Worm (Caenorhabditis elegans) whole organism, mixed stage, embryonic: ENCODE results near the gene ipla-7.

Experiments
- elt-1 ChIP-seq: sonication (generic microtip); optimal IDR thresholded peaks from 2 replicates; lab custom pipeline; 2017; ENCODE audit warnings: missing genetic modification characterization, mild to moderate bottlenecking, missing compliant biosample characterization, antibody characterized with exemption, moderate library complexity, borderline replicate concordance; ENCODE audit not compliant: insufficient read depth
- elt-3 ChIP-seq: fragments of 150-350 bp; optimal IDR thresholded peaks from 2 replicates; lab custom pipeline; 2014; ENCODE audit warnings: missing biosample characterization, missing genetic modification characterization
- sptf-1 ChIP-seq: sonication (generic microtip); optimal IDR thresholded peaks from 2 replicates; lab custom pipeline; 2017; ENCODE audit warnings: mild to moderate bottlenecking, missing genetic modification characterization, moderate library complexity, missing compliant biosample characterization

DNA sequence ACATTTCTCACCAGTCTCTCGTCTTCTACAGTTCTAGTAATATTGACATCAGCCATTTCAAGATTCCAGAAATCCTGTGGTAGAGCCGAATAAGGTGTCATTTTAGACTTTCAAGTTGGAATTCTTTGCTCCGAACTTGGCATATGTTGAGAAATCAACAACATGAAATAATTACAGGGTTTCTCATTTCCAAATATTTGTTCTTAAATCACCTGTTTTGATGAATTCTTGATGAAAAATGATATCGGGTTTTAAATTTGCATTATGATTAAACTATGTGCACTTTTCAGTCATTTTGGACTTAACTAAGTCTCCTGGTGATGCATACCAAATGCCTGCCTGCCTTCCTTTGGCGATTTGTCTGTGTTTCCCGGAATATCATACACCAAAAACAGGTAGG lies 9.1 kb downstream of the ipla-7 start, which contains the start of gene srv-12:
- TF ChIP-seq elt-1 (tag; lab: Kevin White, UChicago), result no peak
- no peak for TF ChIP-seq sptf-1 (tag; lab: Kevin White, UChicago)
- TF ChIP-seq elt-3 (tag; lab: Kevin White, UChicago), result no peak
